Fruit fly (Drosophila melanogaster): Measurements from ENCODE around the gene Mcm7.

The Mcm7 gene

dm6 chr3L:8865185-8865584 lies 26.2 kb upstream of the Mcm7 start (continued):
- peak; percentile 93 for TF ChIP-seq grau (tag; optimal IDR thresholded peaks at IDR 0.05)
- TF ChIP-seq CG12744 (GFP tag; optimal IDR thresholded peaks at IDR 0.05) = no peak
- TF ChIP-seq Ptx1 (GFP tag; IDR thresholded peaks at IDR 0.05) = peak; percentile 53
- no peak for TF ChIP-seq CG3838 (GFP tag; optimal IDR thresholded peaks at IDR 0.05)
- TF ChIP-seq CHES-1-like (GFP tag; optimal IDR thresholded peaks at IDR 0.05) = no peak
- no peak for TF ChIP-seq Hand (GFP tag; optimal IDR thresholded peaks at IDR 0.05)
- peak; percentile 25 for TF ChIP-seq CG12391 (tag; optimal IDR thresholded peaks at IDR 0.05)
- no peak for TF ChIP-seq HLH54F (GFP tag; optimal IDR thresholded peaks at IDR 0.05)
- no peak for TF ChIP-seq CG15514 (GFP tag; optimal IDR thresholded peaks at IDR 0.05)
- TF ChIP-seq CG8924 (tag; optimal IDR thresholded peaks at IDR 0.05) = no peak
- TF ChIP-seq row (GFP tag; IDR thresholded peaks at IDR 0.05) = peak; percentile 64
- no peak for TF ChIP-seq shn (GFP tag; optimal IDR thresholded peaks at IDR 0.05)
- TF ChIP-seq Hr51 (GFP tag; optimal IDR thresholded peaks at IDR 0.05) = peak in 1 of 2 experiments; percentile 16
- peak; percentile 41 for TF ChIP-seq lmd (GFP tag; IDR thresholded peaks at IDR 0.05)
- TF ChIP-seq pan (optimal IDR thresholded peaks at IDR 0.05) = no peak
- TF ChIP-seq pan (GFP tag; optimal IDR thresholded peaks at IDR 0.05 in 1 of 2, IDR thresholded peaks at IDR 0.05 in 1 of 2) = peak in 1 of 2 experiments; percentile 22
- peak; percentile 64 for TF ChIP-seq CG12769 (tag; optimal IDR thresholded peaks at IDR 0.05)
- peak; percentile 39; the same call in 1 of the 2 replicates for TF ChIP-seq E2f1 (GFP tag; IDR thresholded peaks at IDR 0.05)
- TF ChIP-seq Usf (GFP tag; optimal IDR thresholded peaks at IDR 0.05) = no peak
- no peak for TF ChIP-seq CG11456 (GFP tag; IDR thresholded peaks at IDR 0.05)
- peak; percentile 62 for TF ChIP-seq Rfx (GFP tag; IDR thresholded peaks at IDR 0.05)
- TF ChIP-seq Pdp1 (GFP tag; optimal IDR thresholded peaks at IDR 0.05) = peak in 1 of 2 experiments; percentile 7
- TF ChIP-seq CG15269 (tag; optimal IDR thresholded peaks at IDR 0.05) = peak; percentile 34
- TF ChIP-seq Drgx (GFP tag; IDR thresholded peaks at IDR 0.05) = peak; percentile 41
- no peak for TF ChIP-seq CG11723 (GFP tag; optimal IDR thresholded peaks at IDR 0.05)
- no peak for TF ChIP-seq CG18262 (tag; optimal IDR thresholded peaks at IDR 0.05)
- TF ChIP-seq kay (GFP tag; optimal IDR thresholded peaks at IDR 0.05) = no peak
- peak; percentile 47; the same call in 2 of the 3 replicates for TF ChIP-seq dysf (GFP tag; IDR thresholded peaks at IDR 0.05)
- TF ChIP-seq CG14014 (GFP tag; IDR thresholded peaks at IDR 0.05) = no peak
- TF ChIP-seq Ravus (GFP tag; IDR thresholded peaks at IDR 0.05) = no peak
- TF ChIP-seq Antp (GFP tag; optimal IDR thresholded peaks at IDR 0.05) = peak; percentile 14
- TF ChIP-seq CG13287 (GFP tag; IDR thresholded peaks at IDR 0.05; ENCODE audit: partially characterized antibody) = no peak
- no peak for TF ChIP-seq CG10274 (GFP tag; optimal IDR thresholded peaks at IDR 0.05)
- no peak for TF ChIP-seq yki (optimal IDR thresholded peaks at IDR 0.05)
- 0 out of 4 replicates have a peak, but pooled peaks have one; percentile 63 for TF ChIP-seq chinmo (GFP tag; IDR thresholded peaks at IDR 0.05; ENCODE audit: partially characterized antibody)
- no peak for TF ChIP-seq D19B (GFP tag; optimal IDR thresholded peaks at IDR 0.05)
- TF ChIP-seq CG7839 (tag; optimal IDR thresholded peaks at IDR 0.05) = peak; percentile 14
- peak; percentile 20 for TF ChIP-seq abd-A (tag; optimal IDR thresholded peaks at IDR 0.05)
- no peak for TF ChIP-seq bab2 (GFP tag; optimal IDR thresholded peaks at IDR 0.05)
- TF ChIP-seq btn (GFP tag; optimal IDR thresholded peaks at IDR 0.05) = no peak
- TF ChIP-seq CG4730 (GFP tag; IDR thresholded peaks at IDR 0.05) = 0 out of 2 replicates have a peak, but pooled peaks have one; percentile 26
- no peak for TF ChIP-seq CG1647 (GFP tag; optimal IDR thresholded peaks at IDR 0.05)
- TF ChIP-seq Hey (tag; optimal IDR thresholded peaks at IDR 0.05) = no peak
- peak; percentile 100 for TF ChIP-seq CG8281 (tag; optimal IDR thresholded peaks at IDR 0.05)
- peak; percentile 12; the same call in 1 of the 2 replicates for TF ChIP-seq stc (GFP tag; IDR thresholded peaks at IDR 0.05)
- TF ChIP-seq rib (GFP tag; IDR thresholded peaks at IDR 0.05) = no peak
- TF ChIP-seq h (optimal IDR thresholded peaks at IDR 0.05) = no peak
- TF ChIP-seq Blimp-1 (GFP tag; optimal IDR thresholded peaks at IDR 0.05) = no peak
- no peak for TF ChIP-seq B-H2 (GFP tag; optimal IDR thresholded peaks at IDR 0.05)
- no peak for TF ChIP-seq mam (GFP tag; optimal IDR thresholded peaks at IDR 0.05)
- no peak for TF ChIP-seq CG7928 (GFP tag; optimal IDR thresholded peaks at IDR 0.05)
- peak; percentile 25 for TF ChIP-seq CoRest (tag; optimal IDR thresholded peaks at IDR 0.05)
